Worm (Caenorhabditis elegans) whole organism, early embryonic: ENCODE measurements around the gene srh-95.

Experiments used
- B0310.2 ChIP-seq: sonication (generic microtip); optimal IDR thresholded peaks from 2 replicates; lab custom pipeline; 2016; ENCODE audit warnings: mild to moderate bottlenecking, missing genetic modification characterization, missing compliant biosample characterization
- ama-1 ChIP-seq: fragments of 150-350 bp; optimal IDR thresholded peaks from 2 replicates; lab custom pipeline; 2014
- flt-1 ChIP-seq: fragments of 200-800 bp; sonication (Bioruptor generic); IDR thresholded peaks from 2 replicates; pipeline ENCODE4 v1.3.6; 2022; ENCODE audit warnings: missing genetic modification characterization, missing compliant biosample characterization
- hmbx-1 ChIP-seq: sonication (generic microtip); optimal IDR thresholded peaks from 2 replicates; lab custom pipeline; 2016; ENCODE audit warnings: mild to moderate bottlenecking, missing genetic modification characterization, missing compliant biosample characterization
- hnd-1 ChIP-seq: sonication (generic microtip); optimal IDR thresholded peaks from 2 replicates; lab custom pipeline; 2016; ENCODE audit warnings: missing genetic modification characterization, missing compliant biosample characterization
- tbx-11 ChIP-seq: fragments of 200-800 bp; sonication (Bioruptor generic); IDR thresholded peaks from 2 replicates; pipeline ENCODE4 v1.3.6; 2022; ENCODE audit warnings: missing genetic modification characterization, missing compliant biosample characterization
- tbx-37 ChIP-seq: fragments of 200-800 bp; sonication (Bioruptor generic); conservative IDR thresholded peaks from 2 replicates; pipeline ENCODE4 v1.3.6; 2022; ENCODE audit warnings: missing genetic modification reagents, missing genetic modification characterization, missing compliant biosample characterization
- tra-4 ChIP-seq: sonication (generic microtip); optimal IDR thresholded peaks from 2 replicates; lab custom pipeline; 2017; ENCODE audit warnings: missing genetic modification characterization, missing compliant biosample characterization

DNA sequence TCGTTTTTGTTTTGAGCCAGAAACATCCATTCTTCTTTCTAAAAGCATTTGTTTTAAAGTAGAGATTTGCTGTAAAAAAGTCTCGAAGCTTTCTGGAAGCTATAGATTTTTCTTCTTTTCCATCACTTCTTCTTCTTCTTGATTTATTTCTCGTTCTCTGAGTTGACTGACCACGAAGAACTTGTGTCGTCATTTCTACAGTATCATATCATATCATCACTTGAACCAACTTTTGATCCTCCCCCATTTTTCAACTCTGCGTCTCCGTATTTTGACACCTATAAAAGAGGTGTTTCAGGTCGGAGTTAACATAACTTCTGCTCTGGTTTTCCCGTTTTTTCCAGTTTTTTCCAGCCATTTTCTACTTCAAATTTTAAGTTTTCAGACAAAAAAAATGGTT lies 32.2 kb upstream of the srh-95 start, which contains the start of gene F11A5.9:
- TF ChIP-seq B0310.2 (no peak), ama-1 (lab: Kevin White, UChicago) (no peak), tbx-11 (GFP tag; lab: Robert Waterston, UW) (no peak), flt-1 (no peak), hnd-1 (tag; lab: Kevin White, UChicago) (no peak), tra-4 (no peak), tbx-37 (GFP tag; lab: Robert Waterston, UW) (no peak), hmbx-1 (tag; lab: Kevin White, UChicago) (no peak)
